Worm (Caenorhabditis elegans) whole organism, L2 larva: ENCODE results near the gene twk-4.

ENCODE experiments used
- blmp-1 ChIP-seq: sonication (generic microtip); optimal IDR thresholded peaks from 2 replicates; lab custom pipeline; 2017; ENCODE audit warnings: missing genetic modification characterization, mild to moderate bottlenecking, missing compliant biosample characterization, antibody characterized with exemption, moderate library complexity; ENCODE audit not compliant: insufficient read depth
- elt-1 ChIP-seq: fragments of 150-350 bp; optimal IDR thresholded peaks from 2 replicates; lab custom pipeline; 2014; ENCODE audit warnings: missing biosample characterization, missing genetic modification characterization
- gmeb-1 ChIP-seq: fragments of 150-350 bp; optimal IDR thresholded peaks from 2 replicates; lab custom pipeline; 2014; ENCODE audit warnings: missing biosample characterization, missing genetic modification characterization
- lin-13 ChIP-seq: fragments of 150-350 bp; optimal IDR thresholded peaks from 2 replicates; lab custom pipeline; 2014; ENCODE audit warnings: missing biosample characterization, missing genetic modification reagents, missing genetic modification characterization
- lin-39 ChIP-seq: fragments of 150-350 bp; optimal IDR thresholded peaks from 2 replicates; lab custom pipeline; 2014; ENCODE audit warnings: missing biosample characterization, missing genetic modification reagents, missing genetic modification characterization
- lsy-2 ChIP-seq, 2 experiments: fragments of 150-350 bp in 1 of 2; sonication (generic microtip) in 1 of 2; optimal IDR thresholded peaks; 2 replicates each; lab custom pipeline; 2014 to 2017; ENCODE audit warnings: missing biosample characterization in 2 of 2, missing genetic modification characterization in 2 of 2
- nhr-237 ChIP-seq: fragments of 150-350 bp; optimal IDR thresholded peaks from 2 replicates; lab custom pipeline; 2014; ENCODE audit warnings: missing biosample characterization, missing genetic modification characterization
- nhr-25 ChIP-seq: fragments of 150-350 bp; sonication (generic microtip); optimal IDR thresholded peaks from 3 replicates; lab custom pipeline; 2014; ENCODE audit warnings: missing biosample characterization, missing genetic modification characterization
- nhr-77 ChIP-seq: fragments of 150-350 bp; optimal IDR thresholded peaks from 2 replicates; lab custom pipeline; 2014; ENCODE audit warnings: missing biosample characterization, missing genetic modification characterization
- sem-4 ChIP-seq: fragments of 150-350 bp; optimal IDR thresholded peaks from 2 replicates; lab custom pipeline; 2014; ENCODE audit warnings: missing biosample characterization, missing genetic modification reagents, missing genetic modification characterization
- unc-39 ChIP-seq: fragments of 150-350 bp; optimal IDR thresholded peaks from 2 replicates; lab custom pipeline; 2014; ENCODE audit warnings: missing biosample characterization, missing genetic modification characterization
- unc-62 ChIP-seq: fragments of 150-350 bp; optimal IDR thresholded peaks from 2 replicates; lab custom pipeline; 2014; ENCODE audit warnings: missing biosample characterization, missing genetic modification reagents, missing genetic modification characterization

ce11 chrII:9139172-9139700 is 54.9 kb downstream of the twk-4 start, which contains the start of gene Y9C2UA.1:
- TF ChIP-seq nhr-77 (tag; lab: Kevin White, UChicago) (no peak), elt-1 (tag; lab: Kevin White, UChicago) (no peak), lin-39 (tag; lab: Kevin White, UChicago) (no peak), gmeb-1 (tag; lab: Kevin White, UChicago) (no peak), blmp-1 (tag; lab: Kevin White, UChicago) (no peak), unc-39 (no peak), lsy-2 (tag; optimal IDR thresholded peaks at IDR 0.05; lab: Kevin White, UChicago) (no peak), nhr-25 (tag; lab: Kevin White, UChicago) (no peak), unc-62 (GFP tag; lab: Kevin White, UChicago) (no peak), nhr-237 (tag; lab: Kevin White, UChicago) (no peak), lin-13 (GFP tag; lab: Kevin White, UChicago) (no peak), sem-4 (tag; lab: Kevin White, UChicago) (no peak)
